Worm (Caenorhabditis elegans) whole organism, young adult: ENCODE measurements around the gene cdh-5.

Experiments
- B0019.2 ChIP-seq: fragments of 200-800 bp; sonication (Bioruptor generic); conservative IDR thresholded peaks from 2 replicates; pipeline ENCODE4 v1.3.6; 2022; ENCODE audit warnings: missing genetic modification reagents, missing genetic modification characterization, missing compliant biosample characterization
- B0261.1 ChIP-seq: sonication (generic microtip); optimal IDR thresholded peaks from 2 replicates; lab custom pipeline; 2016; ENCODE audit warnings: mild to moderate bottlenecking, missing genetic modification characterization, moderate library complexity, missing compliant biosample characterization
- D2030.7 ChIP-seq: fragments of 200-800 bp; sonication (Bioruptor generic); IDR thresholded peaks from 2 replicates; pipeline ENCODE4 v1.3.6; 2022; ENCODE audit warnings: missing genetic modification reagents, missing genetic modification characterization, missing compliant biosample characterization
- F33H1.4 ChIP-seq: fragments of 200-800 bp; sonication (Bioruptor generic); IDR thresholded peaks from 2 replicates; pipeline ENCODE4 v1.3.6; 2022; ENCODE audit warnings: missing genetic modification reagents, missing genetic modification characterization, missing compliant biosample characterization
- F37B4.10 ChIP-seq: fragments of 200-800 bp; sonication (Bioruptor generic); IDR thresholded peaks from 2 replicates; pipeline ENCODE4 v1.3.6; 2022; ENCODE audit warnings: missing genetic modification characterization, missing compliant biosample characterization
- F49E8.2 ChIP-seq: sonication (generic microtip); optimal IDR thresholded peaks from 3 replicates; lab custom pipeline; 2017; ENCODE audit warnings: missing genetic modification characterization, mild to moderate bottlenecking, missing compliant biosample characterization, antibody characterized with exemption, moderate library complexity; ENCODE audit not compliant: insufficient read depth
- F55B11.4 ChIP-seq: sonication (generic microtip); optimal IDR thresholded peaks from 2 replicates; lab custom pipeline; 2016; ENCODE audit warnings: missing compliant biosample characterization, missing genetic modification characterization, borderline replicate concordance; ENCODE audit not compliant: insufficient read depth
- T26A5.8 ChIP-seq: sonication (generic microtip); optimal IDR thresholded peaks from 2 replicates; lab custom pipeline; 2016; ENCODE audit warnings: missing genetic modification characterization, missing compliant biosample characterization
- Y53F4B.3 ChIP-seq: fragments of 200-800 bp; sonication (Bioruptor generic); IDR thresholded peaks from 2 replicates; pipeline ENCODE4 v1.3.6; 2022; ENCODE audit warnings: missing genetic modification reagents, missing genetic modification characterization, missing compliant biosample characterization
- Y53G8AR.9 ChIP-seq: fragments of 200-800 bp; sonication (Bioruptor generic); conservative IDR thresholded peaks from 2 replicates; pipeline ENCODE4 v1.3.6; 2022; ENCODE audit warnings: missing genetic modification reagents, missing genetic modification characterization, missing compliant biosample characterization
- Y79H2A.3 ChIP-seq: fragments of 200-800 bp; sonication (Bioruptor generic); conservative IDR thresholded peaks from 2 replicates; pipeline ENCODE4 v1.3.6; 2022; ENCODE audit warnings: missing genetic modification reagents, missing genetic modification characterization, missing compliant biosample characterization
- Y95B8A.8 ChIP-seq: fragments of 200-800 bp; sonication (Bioruptor generic); IDR thresholded peaks from 2 replicates; pipeline ENCODE4 v1.3.6; 2022; ENCODE audit warnings: missing genetic modification reagents, missing genetic modification characterization, missing compliant biosample characterization
- ZK185.1 ChIP-seq: sonication (generic microtip); optimal IDR thresholded peaks from 2 replicates; lab custom pipeline; 2016; ENCODE audit warnings: mild to moderate bottlenecking, missing genetic modification characterization, missing compliant biosample characterization; ENCODE audit not compliant: poor library complexity, severe bottlenecking
- ama-1 ChIP-seq, 3 experiments: fragments of 150-350 bp in 1 of 3; sonication (generic microtip) in 2 of 3; optimal IDR thresholded peaks; 2 replicates each; lab custom pipeline; 2014 to 2018; ENCODE audit warnings: missing biosample characterization in 2 of 3, missing genetic modification characterization in 2 of 3, missing genetic modification reagents in 2 of 3
- aptf-3 ChIP-seq: fragments of 200-800 bp; sonication (Bioruptor generic); IDR thresholded peaks from 2 replicates; pipeline ENCODE4 v1.3.6; 2022; ENCODE audit warnings: missing genetic modification characterization, missing compliant biosample characterization
- attf-3 ChIP-seq: fragments of 200-800 bp; sonication (Bioruptor generic); conservative IDR thresholded peaks from 2 replicates; pipeline ENCODE4 v1.3.6; 2022; ENCODE audit warnings: missing genetic modification reagents, missing genetic modification characterization, missing compliant biosample characterization
- bed-2 ChIP-seq: fragments of 200-800 bp; sonication (Bioruptor generic); IDR thresholded peaks from 2 replicates; pipeline ENCODE4 v1.3.6; 2022; ENCODE audit warnings: missing genetic modification reagents, missing genetic modification characterization, missing compliant biosample characterization
- ceh-100 ChIP-seq: fragments of 200-800 bp; sonication (Bioruptor generic); IDR thresholded peaks from 2 replicates; pipeline ENCODE4 v1.3.6; 2022; ENCODE audit warnings: missing genetic modification reagents, missing genetic modification characterization, missing compliant biosample characterization
- ceh-27 ChIP-seq: fragments of 200-800 bp; sonication (Bioruptor generic); optimal IDR thresholded peaks from 2 replicates; lab custom pipeline; 2018; ENCODE audit warnings: mild to moderate bottlenecking, missing genetic modification characterization, moderate library complexity, missing compliant biosample characterization
- ceh-79 ChIP-seq: sonication (generic microtip); optimal IDR thresholded peaks from 2 replicates; lab custom pipeline; 2017; ENCODE audit warnings: mild to moderate bottlenecking, missing genetic modification characterization, missing compliant biosample characterization
- die-1 ChIP-seq: sonication (generic microtip); optimal IDR thresholded peaks from 2 replicates; lab custom pipeline; 2016; ENCODE audit warnings: missing genotype, mild to moderate bottlenecking, missing genetic modification characterization, missing compliant biosample characterization
- dox-1 ChIP-seq: fragments of 200-800 bp; sonication (Bioruptor generic); IDR thresholded peaks from 2 replicates; pipeline ENCODE4 v1.3.6; 2022; ENCODE audit warnings: missing genetic modification reagents, missing genetic modification characterization, missing compliant biosample characterization
- dpff-1 ChIP-seq: sonication (generic microtip); optimal IDR thresholded peaks from 2 replicates; lab custom pipeline; 2017; ENCODE audit warnings: mild to moderate bottlenecking, missing genetic modification characterization, missing compliant biosample characterization
- efl-1 ChIP-seq: fragments of 150-350 bp; optimal IDR thresholded peaks from 2 replicates; lab custom pipeline; 2014; ENCODE audit warnings: missing biosample characterization, missing genetic modification reagents, missing genetic modification characterization
- egl-18 ChIP-seq: fragments of 200-800 bp; sonication (Bioruptor generic); IDR thresholded peaks from 2 replicates; pipeline ENCODE4 v1.3.6; 2022; ENCODE audit warnings: missing genetic modification reagents, missing genetic modification characterization, missing compliant biosample characterization
- egrh-3 ChIP-seq: fragments of 200-800 bp; sonication (Bioruptor generic); IDR thresholded peaks from 2 replicates; pipeline ENCODE4 v1.3.6; 2022; ENCODE audit warnings: missing genetic modification reagents, missing genetic modification characterization, missing compliant biosample characterization
- hsf-1 ChIP-seq: fragments of 200-800 bp; sonication (Bioruptor generic); IDR thresholded peaks from 2 replicates; pipeline ENCODE4 v1.3.6; 2022; ENCODE audit warnings: missing genetic modification reagents, missing genetic modification characterization, missing compliant biosample characterization
- lin-35 ChIP-seq, 3 experiments: fragments of 150-350 bp in 2 of 3; sonication (generic microtip) in 1 of 3; optimal IDR thresholded peaks; 2 replicates each; lab custom pipeline; 2014 to 2018; ENCODE audit warnings: missing biosample characterization in 3 of 3, missing genetic modification characterization in 3 of 3, missing genetic modification reagents in 3 of 3
- lsl-1 ChIP-seq: fragments of 200-800 bp; sonication (Bioruptor generic); optimal IDR thresholded peaks from 2 replicates; lab custom pipeline; 2018; ENCODE audit warnings: mild to moderate bottlenecking, missing genetic modification characterization, moderate library complexity, missing compliant biosample characterization
- madf-6 ChIP-seq: fragments of 200-800 bp; sonication (Bioruptor generic); IDR thresholded peaks from 2 replicates; pipeline ENCODE4 v1.3.6; 2022; ENCODE audit warnings: missing genetic modification reagents, missing genetic modification characterization, missing compliant biosample characterization
- mes-4 ChIP-seq: sonication (generic microtip); optimal IDR thresholded peaks from 2 replicates; lab custom pipeline; 2016; ENCODE audit warnings: missing genotype, missing genetic modification characterization, missing compliant biosample characterization
- nhr-80 ChIP-seq: sonication (generic microtip); optimal IDR thresholded peaks from 2 replicates; lab custom pipeline; 2016; ENCODE audit warnings: missing genetic modification characterization, missing compliant biosample characterization
- nhr-90 ChIP-seq: sonication (generic microtip); optimal IDR thresholded peaks from 2 replicates; lab custom pipeline; 2016; ENCODE audit warnings: missing genotype, mild to moderate bottlenecking, missing genetic modification characterization, missing compliant biosample characterization
- pbrm-1 ChIP-seq: fragments of 200-800 bp; sonication (Bioruptor generic); IDR thresholded peaks from 2 replicates; pipeline ENCODE4 v1.3.6; 2022; ENCODE audit warnings: missing genetic modification reagents, missing genetic modification characterization, missing compliant biosample characterization
- repo-1 ChIP-seq: sonication (generic microtip); optimal IDR thresholded peaks from 2 replicates; lab custom pipeline; 2017; ENCODE audit warnings: mild to moderate bottlenecking, missing genetic modification characterization, missing compliant biosample characterization
- snpc-1.1 ChIP-seq: sonication (generic microtip); optimal IDR thresholded peaks from 2 replicates; lab custom pipeline; 2017; ENCODE audit warnings: missing genetic modification characterization, mild to moderate bottlenecking, missing compliant biosample characterization, antibody characterized with exemption, moderate library complexity, missing genotype, missing genetic modification reagents; ENCODE audit not compliant: insufficient read depth
- snpc-4 ChIP-seq, 5 experiments: fragments of 150-350 bp in 1 of 5; sonication (generic microtip) in 4 of 5; optimal IDR thresholded peaks; 2 replicates each; lab custom pipeline; 2014 to 2018; ENCODE audit warnings: missing genetic modification characterization in 5 of 5, missing biosample characterization in 3 of 5, antibody characterized with exemption in 2 of 5, mild to moderate bottlenecking in 2 of 5, missing compliant biosample characterization in 2 of 5, missing genotype in 2 of 5, moderate library complexity in 2 of 5, missing genetic modification reagents in 1 of 5
- sptf-2 ChIP-seq: fragments of 200-800 bp; sonication (Bioruptor generic); optimal IDR thresholded peaks from 2 replicates; lab custom pipeline; 2018; ENCODE audit warnings: mild to moderate bottlenecking, missing genetic modification characterization, missing compliant biosample characterization
- tlf-1 ChIP-seq: fragments of 200-800 bp; sonication (Bioruptor generic); optimal IDR thresholded peaks from 2 replicates; lab custom pipeline; 2018; ENCODE audit warnings: mild to moderate bottlenecking, missing genetic modification characterization, missing compliant biosample characterization
- unc-130 ChIP-seq: sonication (generic microtip); optimal IDR thresholded peaks from 2 replicates; lab custom pipeline; 2016; ENCODE audit warnings: missing genetic modification reagents, missing genetic modification characterization, missing compliant biosample characterization
- unc-62 ChIP-seq: fragments of 150-350 bp; optimal IDR thresholded peaks from 2 replicates; lab custom pipeline; 2014; ENCODE audit warnings: missing biosample characterization, missing genetic modification reagents, missing genetic modification characterization
- zim-3 ChIP-seq: sonication (generic microtip); optimal IDR thresholded peaks from 2 replicates; lab custom pipeline; 2017; ENCODE audit warnings: mild to moderate bottlenecking, missing genetic modification characterization, moderate library complexity, missing compliant biosample characterization
- ztf-18 ChIP-seq: sonication (generic microtip); optimal IDR thresholded peaks from 2 replicates; lab custom pipeline; 2016; ENCODE audit warnings: missing genotype, mild to moderate bottlenecking, missing genetic modification characterization, missing compliant biosample characterization
- ztf-25 ChIP-seq: fragments of 200-800 bp; sonication (Bioruptor generic); IDR thresholded peaks from 2 replicates; pipeline ENCODE4 v1.3.6; 2022; ENCODE audit warnings: missing genetic modification reagents, missing genetic modification characterization, missing compliant biosample characterization
- ztf-3 ChIP-seq: fragments of 200-800 bp; sonication (Bioruptor generic); optimal IDR thresholded peaks from 2 replicates; lab custom pipeline; 2018; ENCODE audit warnings: mild to moderate bottlenecking, missing genetic modification characterization, missing compliant biosample characterization

cdh-5 gene

ce11 chrIV:8686510-8686909 is 17.8 kb downstream of the cdh-5 start, which contains the start of gene pole-2:
Gene pole-2, minus strand, starts transcription at chrIV:8686610.
- TF ChIP-seq Y53F4B.3, result no peak
- no peak for TF ChIP-seq F55B11.4
- TF ChIP-seq F33H1.4 (GFP tag; lab: Robert Waterston, UW), result no peak
- 0 out of 2 replicates have a peak, but pooled peaks have one; percentile 40 for TF ChIP-seq Y53G8AR.9
- no peak for TF ChIP-seq dpff-1 (tag; lab: Kevin White, UChicago)
- no peak for TF ChIP-seq T26A5.8 (tag; lab: Kevin White, UChicago)
- TF ChIP-seq B0019.2, result no peak
- TF ChIP-seq aptf-3 (GFP tag; lab: Robert Waterston, UW), result no peak
- no peak for TF ChIP-seq Y79H2A.3 (GFP tag; lab: Robert Waterston, UW)
- TF ChIP-seq hsf-1 (GFP tag; lab: Robert Waterston, UW), result peak; percentile 16; the same call in 1 of the 2 replicates
- TF ChIP-seq ZK185.1, result no peak
- no peak for TF ChIP-seq dox-1
- TF ChIP-seq unc-62 (GFP tag; lab: Kevin White, UChicago), result no peak
- no peak for TF ChIP-seq nhr-90 (tag; lab: Kevin White, UChicago)
- TF ChIP-seq F49E8.2 (tag; lab: Kevin White, UChicago), result peak; percentile 3
- no peak for TF ChIP-seq egl-18 (GFP tag; lab: Robert Waterston, UW)
- TF ChIP-seq egrh-3 (GFP tag; lab: Robert Waterston, UW), result no peak
- no peak for TF ChIP-seq ama-1 (optimal IDR thresholded peaks at IDR 0.05; lab: Kevin White, UChicago)
- TF ChIP-seq ama-1 (GFP tag; optimal IDR thresholded peaks at IDR 0.05; lab: Kevin White, UChicago), result peak in 1 of 2 experiments; percentile 60
- no peak for TF ChIP-seq zim-3 (tag; lab: Kevin White, UChicago)
- no peak for TF ChIP-seq ztf-18 (tag; lab: Kevin White, UChicago)
- no peak for TF ChIP-seq lin-35 (GFP tag; optimal IDR thresholded peaks at IDR 0.05; lab: Kevin White, UChicago)
- no peak for TF ChIP-seq snpc-4 (GFP tag; optimal IDR thresholded peaks at IDR 0.05; lab: Kevin White, UChicago)
- TF ChIP-seq snpc-4 (tag; optimal IDR thresholded peaks at IDR 0.05; lab: Kevin White, UChicago), result peak in 1 of 4 experiments; percentile 14
- no peak for TF ChIP-seq ceh-100
- no peak for TF ChIP-seq attf-3 (GFP tag; lab: Robert Waterston, UW)

DNA sequence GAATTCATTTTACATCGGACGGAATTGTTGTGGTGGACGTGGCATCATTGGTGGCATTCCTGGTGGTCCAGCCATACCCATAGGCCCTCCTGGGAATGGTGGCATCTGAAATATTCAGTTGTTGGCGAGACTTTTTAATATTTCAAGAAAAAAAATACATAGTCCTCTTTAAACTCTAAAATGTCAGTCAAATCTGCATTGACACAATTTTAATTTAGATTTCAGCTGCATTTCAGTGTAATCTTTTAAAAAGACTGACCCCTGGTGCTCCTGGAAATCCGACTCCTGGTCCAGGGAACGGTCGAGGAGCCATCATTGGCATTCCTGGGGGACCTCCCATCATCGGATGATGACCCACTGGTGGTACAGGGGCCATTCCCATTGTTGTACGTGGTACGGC is 18.2 kb downstream of the cdh-5 start:
- TF ChIP-seq B0261.1 (tag; lab: Kevin White, UChicago) (no peak), ztf-3 (GFP tag; lab: Kevin White, UChicago) (no peak), Y95B8A.8 (0 out of 2 replicates have a peak, but pooled peaks have one; percentile 11), nhr-90 (tag; lab: Kevin White, UChicago) (no peak)

- peak; percentile 69 for TF ChIP-seq efl-1 (GFP tag; lab: Kevin White, UChicago)
- TF ChIP-seq madf-6 (GFP tag; lab: Robert Waterston, UW), result peak; percentile 65; the same call in 1 of the 2 replicates
- no peak for TF ChIP-seq ceh-79 (tag; lab: Kevin White, UChicago)
- TF ChIP-seq ztf-25, result no peak
- TF ChIP-seq nhr-90 (tag; lab: Kevin White, UChicago), result no peak
- peak; percentile 1 for TF ChIP-seq snpc-1.1 (tag; lab: Kevin White, UChicago)
- no peak for TF ChIP-seq mes-4 (tag; lab: Kevin White, UChicago)
- TF ChIP-seq ceh-27 (GFP tag; lab: Kevin White, UChicago), result no peak
- TF ChIP-seq tlf-1 (GFP tag; lab: Kevin White, UChicago), result peak; percentile 36
- TF ChIP-seq D2030.7 (GFP tag; lab: Robert Waterston, UW), result peak; percentile 71
- peak; percentile 32; the same call in 1 of the 2 replicates for TF ChIP-seq hsf-1 (GFP tag; lab: Robert Waterston, UW)
- TF ChIP-seq sptf-2 (GFP tag; lab: Kevin White, UChicago), result no peak
- TF ChIP-seq die-1 (tag; lab: Kevin White, UChicago), result no peak
- no peak for TF ChIP-seq bed-2 (GFP tag; lab: Robert Waterston, UW)
- TF ChIP-seq lsl-1 (GFP tag; lab: Kevin White, UChicago), result peak; percentile 63
- peak; percentile 23 for TF ChIP-seq unc-130 (GFP tag; lab: Kevin White, UChicago)
- TF ChIP-seq F37B4.10 (GFP tag; lab: Robert Waterston, UW), result no peak
- TF ChIP-seq nhr-80 (tag; lab: Kevin White, UChicago), result peak; percentile 29
- peak; percentile 25 for TF ChIP-seq repo-1 (tag; lab: Kevin White, UChicago)
- peak; percentile 43; the same call in 1 of the 2 replicates for TF ChIP-seq pbrm-1 (GFP tag; lab: Robert Waterston, UW)
These were observed 19.0 kb downstream of the cdh-5 start, which contains the start of gene snrp-3 for ce11 chrIV:8687605-8688191. Gene snrp-3, minus strand, starts transcription at chrIV:8687810.
